Fruit fly (Drosophila melanogaster): Measurements from ENCODE around the gene Srp14.
A peak's percentile ranks its signal among the peaks of the same experiment; 100 is the strongest.

Gene Srp14

dm6 chr3R:20542283-20543144 is 37.4 kb upstream of the Srp14 start (continued):
- TF ChIP-seq CG31627 (GFP tag; optimal IDR thresholded peaks at IDR 0.05), result no peak
- TF ChIP-seq achi (GFP tag; optimal IDR thresholded peaks at IDR 0.05), result no peak
- no peak for TF ChIP-seq cyc (GFP tag; optimal IDR thresholded peaks at IDR 0.05)
- TF ChIP-seq Sox102F (GFP tag; optimal IDR thresholded peaks at IDR 0.05), result no peak
- TF ChIP-seq CG6276 (GFP tag; optimal IDR thresholded peaks at IDR 0.05), result no peak
- TF ChIP-seq acj6 (GFP tag; optimal IDR thresholded peaks at IDR 0.05), result no peak
- no peak for TF ChIP-seq CG6854 (GFP tag; optimal IDR thresholded peaks at IDR 0.05)
- TF ChIP-seq svp (GFP tag), result peak; percentile 41
- no peak for TF ChIP-seq CG11902 (GFP tag; optimal IDR thresholded peaks at IDR 0.05)
- no peak for TF ChIP-seq CG3919 (GFP tag; optimal IDR thresholded peaks at IDR 0.05)
- no peak for TF ChIP-seq Smox (GFP tag; optimal IDR thresholded peaks at IDR 0.05)
- no peak for TF ChIP-seq CG16779 (tag; optimal IDR thresholded peaks at IDR 0.05)
- no peak for TF ChIP-seq CG7368 (GFP tag; optimal IDR thresholded peaks at IDR 0.05)
- TF ChIP-seq Hr39 (GFP tag; optimal IDR thresholded peaks at IDR 0.05), result no peak
- no peak for TF ChIP-seq CG11294 (GFP tag; IDR thresholded peaks at IDR 0.05)
- no peak for TF ChIP-seq Eip75B (GFP tag; optimal IDR thresholded peaks at IDR 0.05)
- no peak for TF ChIP-seq Eip93F (GFP tag; optimal IDR thresholded peaks at IDR 0.05)
- TF ChIP-seq Hr4 (GFP tag; optimal IDR thresholded peaks at IDR 0.05), result no peak
- 0 out of 2 replicates have a peak, but pooled peaks have one; percentile 19 for TF ChIP-seq CG15336 (GFP tag; IDR thresholded peaks at IDR 0.05)
- no peak for TF ChIP-seq spab (GFP tag; optimal IDR thresholded peaks at IDR 0.05)

dm6 chr3R:20543220-20543619 is 36.7 kb upstream of the Srp14 start:
- peak; percentile 23 for TF ChIP-seq Eip78C (GFP tag)
- no peak for TF ChIP-seq CG6808 (GFP tag; optimal IDR thresholded peaks at IDR 0.05)

dm6 chr3R:20543719-20544118 is 36.2 kb upstream of the Srp14 start:
- no peak for TF ChIP-seq CG6808 (GFP tag; optimal IDR thresholded peaks at IDR 0.05)
- peak; percentile 99 for TF ChIP-seq svp (GFP tag)
- TF ChIP-seq fkh (GFP tag; optimal IDR thresholded peaks at IDR 0.05), result peak; percentile 15

- TF ChIP-seq Lpt (GFP tag; optimal IDR thresholded peaks at IDR 0.05), result no peak
- TF ChIP-seq OdsH (GFP tag; optimal IDR thresholded peaks at IDR 0.05), result peak; percentile 17
Measured at dm6 chr3R:20544952-20545351, 35.0 kb upstream of the Srp14 start.

- no peak for TF ChIP-seq vri (GFP tag; optimal IDR thresholded peaks at IDR 0.05)
- peak; percentile 54 for TF ChIP-seq fkh (GFP tag; optimal IDR thresholded peaks at IDR 0.05)
- TF ChIP-seq CG8319 (GFP tag; optimal IDR thresholded peaks at IDR 0.05), result no peak
- TF ChIP-seq cyc (GFP tag; optimal IDR thresholded peaks at IDR 0.05), result no peak
- no peak for TF ChIP-seq Hr39 (GFP tag; optimal IDR thresholded peaks at IDR 0.05)
- peak; percentile 31; the same call in 1 of the 3 replicates for TF ChIP-seq CG6163 (GFP tag; IDR thresholded peaks at IDR 0.05)
- TF ChIP-seq Met (GFP tag; optimal IDR thresholded peaks at IDR 0.05), result no peak
- TF ChIP-seq svp (GFP tag), result peak; percentile 62
- TF ChIP-seq CG10669 (GFP tag; optimal IDR thresholded peaks at IDR 0.05), result no peak
- TF ChIP-seq fd59A (GFP tag; optimal IDR thresholded peaks at IDR 0.05), result no peak
- TF ChIP-seq eg (GFP tag; IDR thresholded peaks at IDR 0.05), result peak; percentile 45; the same call in 1 of the 3 replicates
- TF ChIP-seq Eip78C (GFP tag), result no peak
Measured at dm6 chr3R:20545678-20546077, 34.2 kb upstream of the Srp14 start.

Measured in whole organism, prepupa.